Worm (Caenorhabditis elegans) whole organism, L4 larva: ENCODE results near the gene smc-4.

Source experiments
- ceh-82 ChIP-seq: sonication (generic microtip); optimal IDR thresholded peaks from 2 replicates; lab custom pipeline; 2017; ENCODE audit warnings: missing biosample characterization, missing genetic modification characterization
- hlh-30 ChIP-seq: sonication (generic microtip); optimal IDR thresholded peaks from 2 replicates; lab custom pipeline; 2017; ENCODE audit warnings: antibody characterized with exemption, mild to moderate bottlenecking, missing genetic modification characterization, missing compliant biosample characterization; ENCODE audit not compliant: insufficient read depth
- jun-1 ChIP-seq: fragments of 150-350 bp; optimal IDR thresholded peaks from 2 replicates; lab custom pipeline; 2014; ENCODE audit warnings: missing biosample characterization, missing genetic modification reagents, missing genetic modification characterization
- lin-13 ChIP-seq: fragments of 150-350 bp; optimal IDR thresholded peaks from 2 replicates; lab custom pipeline; 2014; ENCODE audit warnings: missing biosample characterization, missing genetic modification reagents, missing genetic modification characterization
- lin-15B ChIP-seq: fragments of 150-350 bp; sonication (generic microtip); optimal IDR thresholded peaks from 3 replicates; lab custom pipeline; 2014; ENCODE audit warnings: missing biosample characterization, missing genetic modification characterization
- nhr-25 ChIP-seq: sonication (generic microtip); optimal IDR thresholded peaks from 2 replicates; lab custom pipeline; 2017; ENCODE audit warnings: missing genetic modification characterization, mild to moderate bottlenecking, missing compliant biosample characterization, antibody characterized with exemption, moderate library complexity, borderline replicate concordance; ENCODE audit not compliant: insufficient read depth
- nhr-28 ChIP-seq: fragments of 150-350 bp; optimal IDR thresholded peaks from 2 replicates; lab custom pipeline; 2014; ENCODE audit warnings: missing biosample characterization, missing genetic modification characterization
- nhr-48 ChIP-seq: sonication (generic microtip); optimal IDR thresholded peaks from 2 replicates; lab custom pipeline; 2016; ENCODE audit warnings: mild to moderate bottlenecking, missing genetic modification characterization, missing compliant biosample characterization
- nhr-76 ChIP-seq: fragments of 150-350 bp; optimal IDR thresholded peaks from 2 replicates; lab custom pipeline; 2014; ENCODE audit warnings: missing biosample characterization, missing genetic modification characterization
- snpc-1.2 ChIP-seq: fragments of 200-800 bp; sonication (Bioruptor generic); IDR thresholded peaks from 2 replicates; pipeline ENCODE4 v1.3.6; 2022; ENCODE audit warnings: missing genetic modification reagents, missing genetic modification characterization, missing compliant biosample characterization
- zip-11 ChIP-seq: fragments of 200-800 bp; sonication (Bioruptor generic); IDR thresholded peaks from 2 replicates; pipeline ENCODE4 v1.3.6; 2022; ENCODE audit warnings: missing genetic modification characterization, missing compliant biosample characterization
- ztf-11 ChIP-seq: fragments of 150-350 bp; optimal IDR thresholded peaks from 2 replicates; lab custom pipeline; 2014; ENCODE audit warnings: missing biosample characterization, missing genetic modification characterization
- ztf-7 ChIP-seq: fragments of 150-350 bp; optimal IDR thresholded peaks from 2 replicates; lab custom pipeline; 2014; ENCODE audit warnings: missing biosample characterization, missing genetic modification characterization

DNA sequence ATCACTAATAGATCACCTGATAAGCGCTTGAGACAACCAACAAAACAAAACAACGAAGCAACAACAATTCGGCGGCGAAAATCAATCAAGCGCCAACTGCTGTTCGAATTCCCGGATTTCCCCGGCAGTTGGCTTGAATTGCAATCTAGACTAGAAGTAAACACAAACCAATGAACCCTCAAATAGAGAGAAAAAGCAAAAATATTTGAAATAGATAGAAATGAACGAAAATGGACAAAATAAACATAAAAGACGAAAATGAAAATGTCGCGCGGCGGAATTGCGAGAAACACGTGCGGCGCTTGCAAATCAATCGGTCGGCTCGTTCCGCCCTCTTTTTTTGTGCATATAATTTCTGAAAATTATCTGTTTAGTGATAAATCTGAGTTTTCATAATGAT lies 18.8 kb upstream of the smc-4 start, which contains the start of gene idhg-1:
- TF ChIP-seq nhr-76 (tag; lab: Kevin White, UChicago), result peak; percentile 5
- TF ChIP-seq ztf-11 (tag; lab: Kevin White, UChicago), result no peak
- TF ChIP-seq nhr-48 (tag; lab: Kevin White, UChicago), result peak; percentile 31
- peak; percentile 8 for TF ChIP-seq ztf-7
- TF ChIP-seq lin-13 (GFP tag; lab: Kevin White, UChicago), result no peak
- peak; percentile 51; the same call in 1 of the 2 replicates for TF ChIP-seq snpc-1.2 (GFP tag; lab: Robert Waterston, UW)
- peak; percentile 58 for TF ChIP-seq hlh-30
- no peak for TF ChIP-seq zip-11 (GFP tag; lab: Robert Waterston, UW)
- no peak for TF ChIP-seq ceh-82 (tag; lab: Kevin White, UChicago)
- TF ChIP-seq nhr-28 (tag; lab: Kevin White, UChicago), result peak; percentile 24
- TF ChIP-seq lin-15B (tag; lab: Kevin White, UChicago), result no peak
- no peak for TF ChIP-seq jun-1 (tag; lab: Kevin White, UChicago)
- no peak for TF ChIP-seq nhr-25 (tag; lab: Kevin White, UChicago)
